Worm (Caenorhabditis elegans) whole organism, L1 larva: ENCODE data around the gene plg-1.

Experiments used
- ama-1 ChIP-seq: fragments of 150-350 bp; optimal IDR thresholded peaks from 2 replicates; lab custom pipeline; 2014
- hlh-17 ChIP-seq: fragments of 200-800 bp; sonication (Bioruptor generic); optimal IDR thresholded peaks from 2 replicates; lab custom pipeline; 2018; ENCODE audit warnings: missing genetic modification characterization, mild to moderate bottlenecking, missing compliant biosample characterization, moderate library complexity, borderline replicate concordance
- skn-1 ChIP-seq: fragments of 150-350 bp; optimal IDR thresholded peaks from 2 replicates; lab custom pipeline; 2014; ENCODE audit warnings: missing biosample characterization, missing genetic modification characterization

DNA sequence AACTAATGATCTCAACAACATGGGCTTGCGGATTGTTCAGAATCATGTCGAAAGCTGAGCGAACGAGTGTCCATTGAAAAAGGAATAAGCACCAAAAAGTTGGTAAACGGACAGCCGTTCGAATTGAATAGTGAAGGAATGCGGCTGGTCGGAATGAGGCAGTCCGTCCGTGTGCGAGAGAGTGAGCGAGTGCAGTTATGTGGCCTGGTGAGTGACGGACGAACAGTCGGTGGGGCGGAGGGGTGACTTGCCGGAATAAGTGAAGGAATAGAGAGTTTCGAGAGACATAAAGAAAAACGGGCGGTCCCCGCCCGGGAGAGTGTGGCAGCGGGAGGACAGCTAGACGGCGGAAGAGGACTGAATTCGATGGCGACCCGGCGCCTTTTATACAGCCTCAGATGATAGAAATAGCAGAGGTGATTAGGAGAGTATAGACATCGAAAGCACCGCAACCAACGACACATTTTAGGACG is 13.3 kb downstream of the plg-1 start:
- TF ChIP-seq ama-1 (lab: Kevin White, UChicago) (peak; percentile 96), hlh-17 (GFP tag; lab: Kevin White, UChicago) (no peak), skn-1 (tag; lab: Kevin White, UChicago) (peak; percentile 55)
